Worm (Caenorhabditis elegans) whole organism, L4 larva: Measurements from ENCODE around the gene C45B11.5.
A peak's percentile ranks its signal among the peaks of the same experiment; 100 is the strongest.

Source experiments
- F26F4.8 ChIP-seq: fragments of 200-800 bp; sonication (Bioruptor generic); conservative IDR thresholded peaks from 2 replicates; pipeline ENCODE4 v1.3.6; 2022; ENCODE audit warnings: missing genetic modification characterization, missing compliant biosample characterization
- F37D6.2 ChIP-seq: sonication (generic microtip); optimal IDR thresholded peaks from 2 replicates; lab custom pipeline; 2016; ENCODE audit warnings: mild to moderate bottlenecking, missing genetic modification characterization, missing compliant biosample characterization
- F49E8.2 ChIP-seq: sonication (generic microtip); optimal IDR thresholded peaks from 2 replicates; lab custom pipeline; 2016; ENCODE audit warnings: missing compliant biosample characterization, mild to moderate bottlenecking, missing genetic modification characterization, borderline replicate concordance
- T20F7.1 ChIP-seq: fragments of 200-800 bp; sonication (Bioruptor generic); optimal IDR thresholded peaks from 2 replicates; lab custom pipeline; 2018; ENCODE audit warnings: mild to moderate bottlenecking, missing genetic modification characterization, missing compliant biosample characterization
- T26A8.4 ChIP-seq: fragments of 200-800 bp; sonication (Bioruptor generic); IDR thresholded peaks from 2 replicates; pipeline ENCODE4 v1.3.6; 2022; ENCODE audit warnings: missing genetic modification characterization, missing compliant biosample characterization
- Y5F2A.4 ChIP-seq: fragments of 200-800 bp; sonication (Bioruptor generic); optimal IDR thresholded peaks from 2 replicates; lab custom pipeline; 2018; ENCODE audit warnings: mild to moderate bottlenecking, missing genetic modification characterization, missing compliant biosample characterization
- Y75B8A.6 ChIP-seq: fragments of 200-800 bp; sonication (Bioruptor generic); IDR thresholded peaks from 2 replicates; pipeline ENCODE4 v1.3.6; 2022; ENCODE audit warnings: missing genetic modification reagents, missing genetic modification characterization, missing compliant biosample characterization
- aha-1 ChIP-seq: fragments of 150-350 bp; peaks from one replicate; lab custom pipeline; 2014; ENCODE audit warnings: missing biosample characterization, missing genetic modification characterization
- aly-2 ChIP-seq: sonication (generic microtip); optimal IDR thresholded peaks from 2 replicates; lab custom pipeline; 2018; ENCODE audit warnings: missing biosample characterization, missing genetic modification characterization
- attf-4 ChIP-seq: sonication (generic microtip); optimal IDR thresholded peaks from 3 replicates; lab custom pipeline; 2017; ENCODE audit warnings: missing biosample characterization, missing genetic modification characterization
- ceh-32 ChIP-seq: sonication (generic microtip); optimal IDR thresholded peaks from 2 replicates; lab custom pipeline; 2016; ENCODE audit warnings: mild to moderate bottlenecking, missing genetic modification characterization, missing compliant biosample characterization; ENCODE audit not compliant: poor library complexity
- cey-2 ChIP-seq: sonication (generic microtip); optimal IDR thresholded peaks from 3 replicates; lab custom pipeline; 2017; ENCODE audit warnings: missing genetic modification characterization, mild to moderate bottlenecking, missing compliant biosample characterization, antibody characterized with exemption, borderline replicate concordance; ENCODE audit not compliant: insufficient read depth
- daf-12 ChIP-seq: fragments of 150-350 bp; optimal IDR thresholded peaks from 2 replicates; lab custom pipeline; 2014; ENCODE audit warnings: missing biosample characterization, missing genetic modification reagents, missing genetic modification characterization
- dpl-1 ChIP-seq: fragments of 150-350 bp; optimal IDR thresholded peaks from 2 replicates; lab custom pipeline; 2014; ENCODE audit warnings: missing biosample characterization, missing genetic modification reagents, missing genetic modification characterization
- duxl-1 ChIP-seq: sonication (generic microtip); optimal IDR thresholded peaks from 2 replicates; lab custom pipeline; 2016; ENCODE audit warnings: mild to moderate bottlenecking, missing genetic modification characterization, moderate library complexity, missing compliant biosample characterization; ENCODE audit not compliant: poor library complexity
- dve-1 ChIP-seq: sonication (generic microtip); optimal IDR thresholded peaks from 2 replicates; lab custom pipeline; 2017; ENCODE audit warnings: antibody characterized with exemption, mild to moderate bottlenecking, missing genetic modification characterization, missing compliant biosample characterization; ENCODE audit not compliant: insufficient read depth
- gei-8 ChIP-seq: fragments of 200-800 bp; sonication (Bioruptor generic); optimal IDR thresholded peaks from 2 replicates; lab custom pipeline; 2018; ENCODE audit warnings: mild to moderate bottlenecking, missing genetic modification characterization, missing compliant biosample characterization
- hlh-30 ChIP-seq: sonication (generic microtip); optimal IDR thresholded peaks from 2 replicates; lab custom pipeline; 2017; ENCODE audit warnings: antibody characterized with exemption, mild to moderate bottlenecking, missing genetic modification characterization, missing compliant biosample characterization; ENCODE audit not compliant: insufficient read depth
- lim-7 ChIP-seq: fragments of 200-800 bp; sonication (Bioruptor generic); IDR thresholded peaks from 2 replicates; pipeline ENCODE4 v1.3.6; 2022; ENCODE audit warnings: missing genetic modification characterization, missing compliant biosample characterization
- lin-13 ChIP-seq: fragments of 150-350 bp; optimal IDR thresholded peaks from 2 replicates; lab custom pipeline; 2014; ENCODE audit warnings: missing biosample characterization, missing genetic modification reagents, missing genetic modification characterization
- lin-15B ChIP-seq: fragments of 150-350 bp; sonication (generic microtip); optimal IDR thresholded peaks from 3 replicates; lab custom pipeline; 2014; ENCODE audit warnings: missing biosample characterization, missing genetic modification characterization
- lin-29 ChIP-seq: fragments of 200-800 bp; sonication (Bioruptor generic); IDR thresholded peaks from 2 replicates; pipeline ENCODE4 v1.3.6; 2022; ENCODE audit warnings: missing genetic modification reagents, missing genetic modification characterization, missing compliant biosample characterization
- lin-39 ChIP-seq: fragments of 150-350 bp; optimal IDR thresholded peaks from 2 replicates; lab custom pipeline; 2014; ENCODE audit warnings: missing biosample characterization, missing genetic modification reagents, missing genetic modification characterization
- lir-3 ChIP-seq: sonication (generic microtip); optimal IDR thresholded peaks from 2 replicates; lab custom pipeline; 2016; ENCODE audit warnings: mild to moderate bottlenecking, missing genetic modification characterization, missing compliant biosample characterization
- madf-9 ChIP-seq: fragments of 200-800 bp; sonication (Bioruptor generic); conservative IDR thresholded peaks from 2 replicates; pipeline ENCODE4 v1.3.6; 2022; ENCODE audit warnings: missing genetic modification reagents, missing genetic modification characterization, missing compliant biosample characterization
- mep-1 ChIP-seq: fragments of 150-350 bp; sonication (generic microtip); optimal IDR thresholded peaks from 3 replicates; lab custom pipeline; 2014; ENCODE audit warnings: missing biosample characterization, missing genetic modification characterization
- mxl-3 ChIP-seq: fragments of 200-800 bp; sonication (Bioruptor generic); optimal IDR thresholded peaks from 2 replicates; lab custom pipeline; 2018; ENCODE audit warnings: mild to moderate bottlenecking, missing genetic modification characterization, missing compliant biosample characterization
- nhr-11 ChIP-seq: fragments of 150-350 bp; optimal IDR thresholded peaks from 2 replicates; lab custom pipeline; 2014; ENCODE audit warnings: missing biosample characterization, missing genetic modification characterization
- nhr-237 ChIP-seq: sonication (generic microtip); optimal IDR thresholded peaks from 2 replicates; lab custom pipeline; 2017; ENCODE audit warnings: missing biosample characterization, missing genetic modification characterization
- nhr-28 ChIP-seq: fragments of 150-350 bp; optimal IDR thresholded peaks from 2 replicates; lab custom pipeline; 2014; ENCODE audit warnings: missing biosample characterization, missing genetic modification characterization
- nhr-41 ChIP-seq: fragments of 200-800 bp; sonication (Bioruptor generic); IDR thresholded peaks from 2 replicates; pipeline ENCODE4 v1.3.6; 2022; ENCODE audit warnings: missing genetic modification reagents, missing genetic modification characterization, missing compliant biosample characterization
- nhr-42 ChIP-seq: fragments of 200-800 bp; sonication (Bioruptor generic); IDR thresholded peaks from 2 replicates; pipeline ENCODE4 v1.3.6; 2022; ENCODE audit warnings: missing genetic modification characterization, missing compliant biosample characterization
- php-3 ChIP-seq: fragments of 200-800 bp; sonication (Bioruptor generic); IDR thresholded peaks from 2 replicates; pipeline ENCODE4 v1.3.6; 2022; ENCODE audit warnings: missing genetic modification reagents, missing genetic modification characterization, missing compliant biosample characterization
- rbr-2 ChIP-seq: sonication (generic microtip); optimal IDR thresholded peaks from 2 replicates; lab custom pipeline; 2016; ENCODE audit warnings: missing genotype, missing genetic modification characterization, missing compliant biosample characterization
- saeg-2 ChIP-seq: fragments of 200-800 bp; sonication (Bioruptor generic); IDR thresholded peaks from 2 replicates; pipeline ENCODE4 v1.3.6; 2022; ENCODE audit warnings: missing genetic modification reagents, missing genetic modification characterization, missing compliant biosample characterization
- set-16 ChIP-seq: fragments of 200-800 bp; sonication (Bioruptor generic); IDR thresholded peaks from 2 replicates; pipeline ENCODE4 v1.3.6; 2022; ENCODE audit warnings: missing genetic modification reagents, missing genetic modification characterization, missing compliant biosample characterization
- snpc-1.2 ChIP-seq: fragments of 200-800 bp; sonication (Bioruptor generic); IDR thresholded peaks from 2 replicates; pipeline ENCODE4 v1.3.6; 2022; ENCODE audit warnings: missing genetic modification reagents, missing genetic modification characterization, missing compliant biosample characterization
- spr-1 ChIP-seq: sonication (generic microtip); optimal IDR thresholded peaks from 2 replicates; lab custom pipeline; 2016; ENCODE audit warnings: mild to moderate bottlenecking, missing genetic modification characterization, missing compliant biosample characterization
- unc-62 ChIP-seq, 3 experiments: fragments of 150-350 bp in 1 of 3; sonication (generic microtip); optimal IDR thresholded peaks in 2 of 3; peaks in 1 of 3; 1 replicate in 1 of 3; 2 replicates in 2 of 3; lab custom pipeline; 2014 to 2017; ENCODE audit warnings: missing biosample characterization in 3 of 3, missing genetic modification characterization in 3 of 3, missing genetic modification reagents in 3 of 3, missing genotype in 1 of 3
- zip-11 ChIP-seq: fragments of 200-800 bp; sonication (Bioruptor generic); IDR thresholded peaks from 2 replicates; pipeline ENCODE4 v1.3.6; 2022; ENCODE audit warnings: missing genetic modification characterization, missing compliant biosample characterization
- zip-2 ChIP-seq: fragments of 150-350 bp; optimal IDR thresholded peaks from 2 replicates; lab custom pipeline; 2014; ENCODE audit warnings: missing biosample characterization, missing genetic modification characterization
- ztf-7 ChIP-seq: fragments of 150-350 bp; optimal IDR thresholded peaks from 2 replicates; lab custom pipeline; 2014; ENCODE audit warnings: missing biosample characterization, missing genetic modification characterization

Gene C45B11.5

ce11 chrV:11009124-11009524, 32.5 kb upstream of the C45B11.5 start (continued):
- TF ChIP-seq spr-1 (tag; lab: Kevin White, UChicago) (no peak), lin-39 (tag; lab: Kevin White, UChicago) (no peak), duxl-1 (tag; lab: Kevin White, UChicago) (no peak), dve-1 (peak; percentile 38), dpl-1 (GFP tag; lab: Kevin White, UChicago) (no peak), lin-29 (GFP tag; lab: Robert Waterston, UW) (no peak), nhr-11 (tag; lab: Kevin White, UChicago) (no peak), T20F7.1 (GFP tag; lab: Kevin White, UChicago) (peak; percentile 45), set-16 (GFP tag; lab: Robert Waterston, UW) (no peak), ceh-32 (tag; lab: Kevin White, UChicago) (no peak), Y75B8A.6 (GFP tag; lab: Robert Waterston, UW) (no peak), madf-9 (no peak), lim-7 (GFP tag; lab: Robert Waterston, UW) (no peak), php-3 (GFP tag; lab: Robert Waterston, UW) (peak; percentile 45; the same call in 1 of the 2 replicates), lin-15B (no peak)

- TF ChIP-seq F37D6.2 (tag; lab: Kevin White, UChicago) (no peak), mep-1 (tag; lab: Kevin White, UChicago) (no peak), mxl-3 (no peak), aly-2 (tag; lab: Kevin White, UChicago) (no peak), zip-11 (no peak), snpc-1.2 (GFP tag; lab: Robert Waterston, UW) (no peak), lin-13 (GFP tag; lab: Kevin White, UChicago) (no peak), gei-8 (GFP tag; lab: Kevin White, UChicago) (no peak), daf-12 (no peak), cey-2 (no peak)
- TF ChIP-seq, all 104 proteins: peak for 0
Observed at ce11 chrV:11010768-11011167, 30.8 kb upstream of the C45B11.5 start.

ce11 chrV:11011807-11012206, 29.8 kb upstream of the C45B11.5 start:
- TF ChIP-seq zip-11 (no peak), nhr-28 (tag; lab: Kevin White, UChicago) (peak; percentile 6)

- peak; percentile 59 for TF ChIP-seq aha-1 (tag; lab: Kevin White, UChicago)
- peak; percentile 11 for TF ChIP-seq hlh-30 (tag; lab: Kevin White, UChicago)
- no peak for TF ChIP-seq lin-29 (GFP tag; lab: Robert Waterston, UW)
- peak; percentile 1 for TF ChIP-seq nhr-28 (tag; lab: Kevin White, UChicago)
- peak; percentile 7 for TF ChIP-seq mxl-3
- TF ChIP-seq aly-2 (tag; lab: Kevin White, UChicago): no peak
- no peak for TF ChIP-seq lir-3 (tag; lab: Kevin White, UChicago)
- TF ChIP-seq, all 104 proteins: peak for 4
Observed at ce11 chrV:11012419-11012818, 29.2 kb upstream of the C45B11.5 start, which contains the start of gene C13G3.1. Gene C13G3.1 (minus strand): TSS chrV:11012465.

ce11 chrV:11013179-11013578, 28.4 kb upstream of the C45B11.5 start:
- TF ChIP-seq unc-62 (GFP tag; optimal IDR thresholded peaks at IDR 0.05 in 1 of 2; lab: Kevin White, UChicago): peak in 1 of 2 experiments; percentile 93
- TF ChIP-seq unc-62 (tag; optimal IDR thresholded peaks at IDR 0.05; lab: Kevin White, UChicago): no peak
- TF ChIP-seq T26A8.4 (GFP tag; lab: Robert Waterston, UW): no peak

ce11 chrV:11014758-11015157, 26.8 kb upstream of the C45B11.5 start:
- TF ChIP-seq nhr-41: no peak
- TF ChIP-seq snpc-1.2 (GFP tag; lab: Robert Waterston, UW): no peak
- TF ChIP-seq Y75B8A.6 (GFP tag; lab: Robert Waterston, UW): no peak
- no peak for TF ChIP-seq gei-8 (GFP tag; lab: Kevin White, UChicago)
- no peak for TF ChIP-seq nhr-237 (tag; lab: Kevin White, UChicago)
- TF ChIP-seq zip-2: no peak
- TF ChIP-seq zip-11: no peak
- TF ChIP-seq nhr-42 (GFP tag; lab: Robert Waterston, UW): no peak
- TF ChIP-seq F26F4.8: no peak
- TF ChIP-seq rbr-2: no peak
- TF ChIP-seq F49E8.2: no peak
- no peak for TF ChIP-seq saeg-2 (GFP tag; lab: Robert Waterston, UW)
- TF ChIP-seq ztf-7 (tag; lab: Kevin White, UChicago): no peak
- no peak for TF ChIP-seq Y5F2A.4 (GFP tag; lab: Kevin White, UChicago)
- TF ChIP-seq attf-4 (tag; lab: Kevin White, UChicago): no peak
